Fruit fly (Drosophila melanogaster): ENCODE measurements around the gene GstD7.

GstD7 gene

dm6 chr3R:12426310-12426653, 48.0 kb downstream of the GstD7 start, which contains the start of gene NANS:
NANS (plus strand) TSS chr3R:12426578.
- no peak for TF ChIP-seq CG16779 (tag; optimal IDR thresholded peaks at IDR 0.05)
- TF ChIP-seq CG6854 (GFP tag; optimal IDR thresholded peaks at IDR 0.05) = peak; percentile 17
- TF ChIP-seq CG10631 (GFP tag; optimal IDR thresholded peaks at IDR 0.05) = no peak
- TF ChIP-seq salr (GFP tag; optimal IDR thresholded peaks at IDR 0.05) = no peak
